Worm (Caenorhabditis elegans): ENCODE measurements around the gene fbxa-141.

The fbxa-141 gene

ce11 chrX:14495785-14496184 lies 16.9 kb downstream of the fbxa-141 start, which contains the start of gene ztf-14:
Gene ztf-14 (plus strand): TSS chrX:14496085.
- no peak for TF ChIP-seq cog-1 (tag; optimal IDR thresholded peaks at IDR 0.05)
- no peak for TF ChIP-seq ref-1 (GFP tag; conservative IDR thresholded peaks at IDR 0.05)
- TF ChIP-seq flt-1 (GFP tag; IDR thresholded peaks at IDR 0.05), result no peak
- TF ChIP-seq ztf-23 (GFP tag; IDR thresholded peaks at IDR 0.05), result no peak
- no peak for TF ChIP-seq T22C8.4 (GFP tag; IDR thresholded peaks at IDR 0.05)
- no peak for TF ChIP-seq ztf-29 (GFP tag; IDR thresholded peaks at IDR 0.05)
- no peak for TF ChIP-seq med-1 (GFP tag; optimal IDR thresholded peaks at IDR 0.05; ENCODE audit: insufficient read depth)
- no peak for TF ChIP-seq klf-2 (GFP tag; conservative IDR thresholded peaks at IDR 0.05)
- no peak for TF ChIP-seq tab-1 (GFP tag; IDR thresholded peaks at IDR 0.05)

ce11 chrX:14495075-14495474 lies 17.6 kb downstream of the fbxa-141 start:
- TF ChIP-seq ref-1 (GFP tag; conservative IDR thresholded peaks at IDR 0.05) (no peak), ztf-23 (GFP tag; IDR thresholded peaks at IDR 0.05) (no peak), flt-1 (GFP tag; IDR thresholded peaks at IDR 0.05) (no peak), cog-1 (tag; optimal IDR thresholded peaks at IDR 0.05) (no peak), klf-2 (GFP tag; conservative IDR thresholded peaks at IDR 0.05) (no peak), ztf-29 (GFP tag; IDR thresholded peaks at IDR 0.05) (no peak), T22C8.4 (GFP tag; IDR thresholded peaks at IDR 0.05) (no peak), tab-1 (GFP tag; IDR thresholded peaks at IDR 0.05) (no peak), med-1 (GFP tag; optimal IDR thresholded peaks at IDR 0.05; ENCODE audit: insufficient read depth) (no peak)

- no peak for TF ChIP-seq ref-1 (GFP tag; conservative IDR thresholded peaks at IDR 0.05)
- TF ChIP-seq flt-1 (GFP tag; IDR thresholded peaks at IDR 0.05), result no peak
Observed at ce11 chrX:14492441-14492840, 20.3 kb downstream of the fbxa-141 start.

ce11 chrX:14491103-14491502 lies 21.6 kb downstream of the fbxa-141 start:
- TF ChIP-seq cog-1 (tag; optimal IDR thresholded peaks at IDR 0.05), result no peak
- peak; percentile 36; the same call in 1 of the 2 replicates for TF ChIP-seq flt-1 (GFP tag; IDR thresholded peaks at IDR 0.05)
- TF ChIP-seq ztf-29 (GFP tag; IDR thresholded peaks at IDR 0.05), result no peak
- no peak for TF ChIP-seq med-1 (GFP tag; optimal IDR thresholded peaks at IDR 0.05; ENCODE audit: insufficient read depth)
- no peak for TF ChIP-seq tab-1 (GFP tag; IDR thresholded peaks at IDR 0.05)
- 0 out of 2 replicates have a peak, but pooled peaks have one; percentile 54 for TF ChIP-seq ztf-23 (GFP tag; IDR thresholded peaks at IDR 0.05)
- TF ChIP-seq T22C8.4 (GFP tag; IDR thresholded peaks at IDR 0.05), result no peak

- TF ChIP-seq ref-1 (GFP tag; conservative IDR thresholded peaks at IDR 0.05), result no peak
- TF ChIP-seq ztf-29 (GFP tag; IDR thresholded peaks at IDR 0.05), result no peak
- 0 out of 2 replicates have a peak, but pooled peaks have one; percentile 8 for TF ChIP-seq ztf-23 (GFP tag; IDR thresholded peaks at IDR 0.05)
Observed at ce11 chrX:14490486-14490885, 22.2 kb downstream of the fbxa-141 start.

ce11 chrX:14489945-14490344 lies 22.8 kb downstream of the fbxa-141 start, which contains the start of gene his-24:
Gene his-24 (plus strand): TSS chrX:14490094.
- TF ChIP-seq cog-1 (tag; optimal IDR thresholded peaks at IDR 0.05), result peak; percentile 72
- TF ChIP-seq tab-1 (GFP tag; IDR thresholded peaks at IDR 0.05), result peak; percentile 45; the same call in 1 of the 2 replicates
- TF ChIP-seq med-1 (GFP tag; optimal IDR thresholded peaks at IDR 0.05; ENCODE audit: insufficient read depth), result no peak
- peak; percentile 83 for TF ChIP-seq flt-1 (GFP tag; IDR thresholded peaks at IDR 0.05)
- peak; percentile 71; the same call in 1 of the 2 replicates for TF ChIP-seq ztf-23 (GFP tag; IDR thresholded peaks at IDR 0.05)
- TF ChIP-seq ref-1 (GFP tag; conservative IDR thresholded peaks at IDR 0.05), result no peak
- peak; percentile 47; the same call in 1 of the 2 replicates for TF ChIP-seq klf-2 (GFP tag; conservative IDR thresholded peaks at IDR 0.05)
- TF ChIP-seq ztf-29 (GFP tag; IDR thresholded peaks at IDR 0.05), result no peak
- 0 out of 2 replicates have a peak, but pooled peaks have one; percentile 36 for TF ChIP-seq T22C8.4 (GFP tag; IDR thresholded peaks at IDR 0.05)

ce11 chrX:14487832-14488231 lies 24.9 kb downstream of the fbxa-141 start:
- no peak for TF ChIP-seq ref-1 (GFP tag; conservative IDR thresholded peaks at IDR 0.05)

- TF ChIP-seq med-1 (GFP tag; optimal IDR thresholded peaks at IDR 0.05; ENCODE audit: insufficient read depth) (no peak), tab-1 (GFP tag; IDR thresholded peaks at IDR 0.05) (no peak)
Observed at ce11 chrX:14487333-14487732, 25.4 kb downstream of the fbxa-141 start.

- no peak for TF ChIP-seq ztf-23 (GFP tag; IDR thresholded peaks at IDR 0.05)
- no peak for TF ChIP-seq med-1 (GFP tag; optimal IDR thresholded peaks at IDR 0.05; ENCODE audit: insufficient read depth)
- no peak for TF ChIP-seq ztf-29 (GFP tag; IDR thresholded peaks at IDR 0.05)
- TF ChIP-seq klf-2 (GFP tag; conservative IDR thresholded peaks at IDR 0.05), result no peak
- TF ChIP-seq ref-1 (GFP tag; conservative IDR thresholded peaks at IDR 0.05), result no peak
- TF ChIP-seq flt-1 (GFP tag; IDR thresholded peaks at IDR 0.05), result peak; percentile 70; the same call in 1 of the 2 replicates
- TF ChIP-seq cog-1 (tag; optimal IDR thresholded peaks at IDR 0.05), result peak; percentile 17
Observed at ce11 chrX:14486503-14486902, 26.2 kb downstream of the fbxa-141 start.

- TF ChIP-seq med-1 (GFP tag; optimal IDR thresholded peaks at IDR 0.05; ENCODE audit: insufficient read depth), result no peak
- TF ChIP-seq tab-1 (GFP tag; IDR thresholded peaks at IDR 0.05), result no peak
- TF ChIP-seq klf-2 (GFP tag; conservative IDR thresholded peaks at IDR 0.05), result no peak
- TF ChIP-seq cog-1 (tag; optimal IDR thresholded peaks at IDR 0.05), result no peak
- no peak for TF ChIP-seq ref-1 (GFP tag; conservative IDR thresholded peaks at IDR 0.05)
- TF ChIP-seq ztf-23 (GFP tag; IDR thresholded peaks at IDR 0.05), result no peak
- TF ChIP-seq ztf-29 (GFP tag; IDR thresholded peaks at IDR 0.05), result no peak
- no peak for TF ChIP-seq flt-1 (GFP tag; IDR thresholded peaks at IDR 0.05)
- TF ChIP-seq T22C8.4 (GFP tag; IDR thresholded peaks at IDR 0.05), result no peak
Observed at ce11 chrX:14484827-14485226, 27.9 kb downstream of the fbxa-141 start, which contains the start of gene M163.8. Gene M163.8 (plus strand): TSS chrX:14485127.

ce11 chrX:14481637-14482036 lies 31.1 kb downstream of the fbxa-141 start:
- no peak for TF ChIP-seq flt-1 (GFP tag; IDR thresholded peaks at IDR 0.05)

All from whole organism, midembryonic.